Fruit fly (Drosophila melanogaster): ENCODE measurements around the gene CG14312.

CG14312 gene

DNA sequence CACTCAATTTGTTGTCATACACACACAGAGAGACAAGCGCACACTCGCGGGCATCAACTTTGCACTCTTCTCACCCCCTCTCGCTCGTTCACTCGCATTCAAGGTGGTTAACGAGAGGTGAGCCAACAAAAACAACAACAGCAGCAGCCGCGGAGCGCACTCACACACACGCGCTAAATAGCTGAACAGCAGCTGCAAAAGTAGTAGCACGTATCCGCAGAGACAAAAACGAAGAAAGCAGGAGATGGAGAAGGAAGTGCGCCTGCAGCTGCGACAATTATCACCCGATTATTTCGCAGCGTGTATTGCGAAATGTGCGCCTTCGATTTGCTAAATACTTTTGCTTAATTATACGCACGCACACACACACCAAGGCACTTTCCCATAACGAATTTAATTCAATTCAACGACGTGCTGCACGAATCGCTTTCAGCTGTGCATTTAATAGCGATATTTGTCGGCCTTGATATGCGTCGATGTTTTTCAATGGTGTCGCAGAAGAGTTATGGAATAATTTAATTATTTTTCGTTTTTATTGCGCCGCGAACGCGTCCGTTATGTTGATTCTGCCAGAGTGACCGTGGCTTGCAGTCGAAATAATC, 15.1 kb upstream of the CG14312 start (continued):
- TF ChIP-seq Nf-YB (GFP tag; optimal IDR thresholded peaks at IDR 0.05), result no peak
- TF ChIP-seq sima (GFP tag; optimal IDR thresholded peaks at IDR 0.05), result no peak
- TF ChIP-seq grn (GFP tag; optimal IDR thresholded peaks at IDR 0.05), result no peak
- no peak for TF ChIP-seq pho (GFP tag; optimal IDR thresholded peaks at IDR 0.05)
- TF ChIP-seq luna (GFP tag; optimal IDR thresholded peaks at IDR 0.05), result no peak
- TF ChIP-seq CG9932 (GFP tag; IDR thresholded peaks at IDR 0.05), result peak; percentile 5; the same call in 1 of the 2 replicates
- peak; percentile 92 for TF ChIP-seq Med (GFP tag)
- TF ChIP-seq Hsf (GFP tag; optimal IDR thresholded peaks at IDR 0.05), result no peak
- TF ChIP-seq chn (GFP tag; optimal IDR thresholded peaks at IDR 0.05), result peak; percentile 23
- peak; percentile 13 for TF ChIP-seq CG4282 (GFP tag; optimal IDR thresholded peaks at IDR 0.05)
- TF ChIP-seq Ravus (GFP tag; IDR thresholded peaks at IDR 0.05), result no peak
- no peak for TF ChIP-seq CG2116 (GFP tag; optimal IDR thresholded peaks at IDR 0.05)
- no peak for TF ChIP-seq bigmax (GFP tag; optimal IDR thresholded peaks at IDR 0.05)
- peak; percentile 23 for TF ChIP-seq CG7987 (GFP tag; optimal IDR thresholded peaks at IDR 0.05)
- no peak for TF ChIP-seq Tbp (GFP tag; optimal IDR thresholded peaks at IDR 0.05)
- no peak for TF ChIP-seq CG10431 (GFP tag; optimal IDR thresholded peaks at IDR 0.05)
- no peak for TF ChIP-seq CG10321 (GFP tag; IDR thresholded peaks at IDR 0.05)
- no peak for TF ChIP-seq Lim3 (GFP tag; IDR thresholded peaks at IDR 0.05)
- TF ChIP-seq lbe (GFP tag; optimal IDR thresholded peaks at IDR 0.05), result no peak
- no peak for TF ChIP-seq CG31441 (GFP tag; IDR thresholded peaks at IDR 0.05)
- TF ChIP-seq lola (GFP tag; optimal IDR thresholded peaks at IDR 0.05), result no peak
- TF ChIP-seq ems (GFP tag; optimal IDR thresholded peaks at IDR 0.05), result peak; percentile 22
- no peak for TF ChIP-seq Oli (tag; optimal IDR thresholded peaks at IDR 0.05)
- TF ChIP-seq Hmx (GFP tag; optimal IDR thresholded peaks at IDR 0.05), result no peak
- peak; percentile 14 for TF ChIP-seq ATbp (GFP tag; optimal IDR thresholded peaks at IDR 0.05)
- peak; percentile 41; the same call in 1 of the 2 replicates for TF ChIP-seq CG6689 (GFP tag; IDR thresholded peaks at IDR 0.05)
- TF ChIP-seq CG12769 (tag; optimal IDR thresholded peaks at IDR 0.05), result peak; percentile 16
- TF ChIP-seq CG6854 (GFP tag; optimal IDR thresholded peaks at IDR 0.05), result peak; percentile 42
- TF ChIP-seq CG31224 (GFP tag; IDR thresholded peaks at IDR 0.05), result no peak
- TF ChIP-seq sd (tag; optimal IDR thresholded peaks at IDR 0.05), result peak; percentile 72
- no peak for TF ChIP-seq CG7271 (tag; optimal IDR thresholded peaks at IDR 0.05)
- TF ChIP-seq CG14860 (GFP tag; IDR thresholded peaks at IDR 0.05; ENCODE audit: partially characterized antibody), result peak; percentile 29; the same call in 1 of the 3 replicates
- peak; percentile 24; the same call in 1 of the 2 replicates for TF ChIP-seq chm (GFP tag; IDR thresholded peaks at IDR 0.05)
- TF ChIP-seq pum (GFP tag; optimal IDR thresholded peaks at IDR 0.05), result no peak
- peak; percentile 60 for TF ChIP-seq mirr (GFP tag; optimal IDR thresholded peaks at IDR 0.05)
- TF ChIP-seq CG14014 (GFP tag; IDR thresholded peaks at IDR 0.05), result no peak
- no peak for TF ChIP-seq tap (tag; optimal IDR thresholded peaks at IDR 0.05)
- no peak for TF ChIP-seq insv (GFP tag; optimal IDR thresholded peaks at IDR 0.05)
- peak; percentile 60 for TF ChIP-seq Drgx (GFP tag; IDR thresholded peaks at IDR 0.05)
- TF ChIP-seq Hr39 (optimal IDR thresholded peaks at IDR 0.05), result no peak
- TF ChIP-seq Oaz (GFP tag; IDR thresholded peaks at IDR 0.05), result no peak
- no peak for TF ChIP-seq hkb (optimal IDR thresholded peaks at IDR 0.05)
- TF ChIP-seq hkb (GFP tag; IDR thresholded peaks at IDR 0.05), result peak; percentile 19; the same call in 1 of the 2 replicates
- no peak for TF ChIP-seq az2 (GFP tag; optimal IDR thresholded peaks at IDR 0.05)
- no peak for TF ChIP-seq Asciz (GFP tag; optimal IDR thresholded peaks at IDR 0.05)
- no peak for TF ChIP-seq CG11085 (GFP tag; IDR thresholded peaks at IDR 0.05)
- no peak for TF ChIP-seq CG11093 (GFP tag; IDR thresholded peaks at IDR 0.05)
- TF ChIP-seq sc (optimal IDR thresholded peaks at IDR 0.05), result no peak
- TF ChIP-seq sc (GFP tag; optimal IDR thresholded peaks at IDR 0.05), result no peak
- no peak for TF ChIP-seq CG18262 (tag; optimal IDR thresholded peaks at IDR 0.05)
- no peak for TF ChIP-seq Fer3 (tag; optimal IDR thresholded peaks at IDR 0.05)
- no peak for TF ChIP-seq hbn (GFP tag; IDR thresholded peaks at IDR 0.05; ENCODE audit: partially characterized antibody)
